Fruit fly (Drosophila melanogaster): ENCODE results near the gene Sdic3.
A peak's percentile ranks its signal among the peaks of the same experiment; 100 is the strongest.

Sdic3 gene

DNA sequence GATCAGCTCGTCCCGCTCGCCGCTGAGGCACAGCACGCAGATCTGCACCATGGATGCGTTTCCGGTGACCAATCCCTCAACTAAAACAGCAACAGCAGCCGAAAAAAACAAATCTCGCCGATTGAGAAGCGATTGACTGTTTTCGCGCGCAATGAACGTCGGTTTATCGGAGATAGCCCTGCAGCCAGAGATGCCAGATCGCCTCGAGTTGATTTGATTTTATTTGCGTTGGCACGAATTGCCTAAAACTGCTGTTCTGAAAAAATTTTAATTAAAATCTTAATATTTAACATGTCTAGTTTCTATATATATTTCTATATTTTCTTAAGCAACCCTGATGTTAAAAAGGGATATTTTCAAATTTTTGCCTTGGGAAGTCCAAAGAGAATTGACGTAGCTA lies 31.4 kb downstream of the Sdic3 start (continued):
- TF ChIP-seq CG13624 (GFP tag; optimal IDR thresholded peaks at IDR 0.05): no peak
- no peak for TF ChIP-seq CG1529 (GFP tag; optimal IDR thresholded peaks at IDR 0.05)
- peak; percentile 0 for TF ChIP-seq CG2120 (GFP tag; optimal IDR thresholded peaks at IDR 0.05)
- no peak for TF ChIP-seq Bteb2 (GFP tag; optimal IDR thresholded peaks at IDR 0.05)
- TF ChIP-seq Rfx (GFP tag; IDR thresholded peaks at IDR 0.05): 0 out of 2 replicates have a peak, but pooled peaks have one; percentile 12
- TF ChIP-seq CG8281 (tag; optimal IDR thresholded peaks at IDR 0.05): no peak
- TF ChIP-seq CG2199 (GFP tag; IDR thresholded peaks at IDR 0.05): no peak
- no peak for TF ChIP-seq CG34422 (GFP tag; IDR thresholded peaks at IDR 0.05)
- TF ChIP-seq sens (GFP tag): peak; percentile 19
- no peak for TF ChIP-seq CG8765 (GFP tag; IDR thresholded peaks at IDR 0.05)
- TF ChIP-seq CG30403 (GFP tag; optimal IDR thresholded peaks at IDR 0.05): no peak
- TF ChIP-seq TFAM (GFP tag; optimal IDR thresholded peaks at IDR 0.05): no peak
- no peak for TF ChIP-seq ase (GFP tag; IDR thresholded peaks at IDR 0.05)
- no peak for TF ChIP-seq CTCF (GFP tag; optimal IDR thresholded peaks at IDR 0.05)
- no peak for TF ChIP-seq grn (GFP tag; optimal IDR thresholded peaks at IDR 0.05)
- peak; percentile 28 for TF ChIP-seq CG10267 (tag; optimal IDR thresholded peaks at IDR 0.05)
- no peak for TF ChIP-seq Lpt (GFP tag; optimal IDR thresholded peaks at IDR 0.05)
- TF ChIP-seq NC2β (GFP tag; optimal IDR thresholded peaks at IDR 0.05): no peak
- peak; percentile 7 for TF ChIP-seq CG11504 (tag; optimal IDR thresholded peaks at IDR 0.05)
- no peak for TF ChIP-seq Mes4 (GFP tag; optimal IDR thresholded peaks at IDR 0.05)
- no peak for TF ChIP-seq cg (GFP tag; optimal IDR thresholded peaks at IDR 0.05)
- no peak for TF ChIP-seq HLH54F (GFP tag; optimal IDR thresholded peaks at IDR 0.05)
- TF ChIP-seq Med (GFP tag): peak; percentile 67
- TF ChIP-seq CG30020 (tag; optimal IDR thresholded peaks at IDR 0.05): peak; percentile 48
- peak; percentile 41; the same call in 1 of the 2 replicates for TF ChIP-seq slbo (GFP tag; IDR thresholded peaks at IDR 0.05)
- TF ChIP-seq CG7987 (GFP tag; optimal IDR thresholded peaks at IDR 0.05): no peak
- TF ChIP-seq BEAF-32 (GFP tag; optimal IDR thresholded peaks at IDR 0.05): peak; percentile 44
- no peak for TF ChIP-seq vvl (GFP tag; IDR thresholded peaks at IDR 0.05)
- no peak for TF ChIP-seq CG3838 (GFP tag; optimal IDR thresholded peaks at IDR 0.05)
- peak; percentile 32 for TF ChIP-seq stwl (tag; optimal IDR thresholded peaks at IDR 0.05)
- no peak for TF ChIP-seq sim (GFP tag; IDR thresholded peaks at IDR 0.05)
- TF ChIP-seq CG10321 (GFP tag; IDR thresholded peaks at IDR 0.05): no peak
- TF ChIP-seq row (GFP tag; IDR thresholded peaks at IDR 0.05): peak; percentile 53
- TF ChIP-seq pum (GFP tag; optimal IDR thresholded peaks at IDR 0.05): no peak
- no peak for TF ChIP-seq C15 (GFP tag; IDR thresholded peaks at IDR 0.05)
- peak; percentile 5 for TF ChIP-seq zfh2 (GFP tag; optimal IDR thresholded peaks at IDR 0.05)
- no peak for TF ChIP-seq CkIIα-i1 (GFP tag; IDR thresholded peaks at IDR 0.05)
- no peak for TF ChIP-seq tin (GFP tag; optimal IDR thresholded peaks at IDR 0.05)
- no peak for TF ChIP-seq prd (optimal IDR thresholded peaks at IDR 0.05)
- no peak for TF ChIP-seq prd (GFP tag; IDR thresholded peaks at IDR 0.05)

DNA sequence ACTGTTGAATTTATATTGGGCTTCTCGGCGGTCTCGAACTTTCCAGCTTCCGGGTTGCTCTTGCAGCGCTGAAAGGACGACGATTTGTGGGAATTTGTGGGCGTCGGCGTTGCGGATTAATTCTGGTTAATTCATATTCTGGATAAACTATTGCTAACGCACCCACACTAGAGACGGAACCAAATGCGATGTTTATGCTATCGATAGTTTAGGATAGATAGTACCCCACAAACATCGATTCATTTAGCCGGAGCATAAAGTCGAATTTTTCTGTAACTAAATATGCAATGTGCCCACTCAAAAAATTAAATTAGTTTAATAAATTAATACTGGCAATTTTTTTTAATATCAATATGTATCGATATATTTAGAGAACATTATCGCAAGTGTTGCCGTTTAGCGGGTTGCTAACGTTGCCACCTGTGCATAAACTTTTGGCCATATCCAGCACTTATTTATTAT lies 34.3 kb downstream of the Sdic3 start, which contains the start of gene Rab35:
Gene Rab35, minus strand, starts transcription at position 194 of the 462 bp plus-strand sequence.
- peak; percentile 92 for TF ChIP-seq HLH4C (GFP tag; IDR thresholded peaks at IDR 0.05; ENCODE audit: partially characterized antibody)
- TF ChIP-seq CG1602 (GFP tag; optimal IDR thresholded peaks at IDR 0.05): no peak
- TF ChIP-seq Doc2 (GFP tag; IDR thresholded peaks at IDR 0.05): no peak
- TF ChIP-seq pros (GFP tag; optimal IDR thresholded peaks at IDR 0.05): no peak
- TF ChIP-seq Camta (GFP tag; optimal IDR thresholded peaks at IDR 0.05): no peak
- TF ChIP-seq Abd-B (GFP tag; optimal IDR thresholded peaks at IDR 0.05): peak; percentile 3
- TF ChIP-seq CG11247 (GFP tag; IDR thresholded peaks at IDR 0.05): no peak
- no peak for TF ChIP-seq Oaz (GFP tag; IDR thresholded peaks at IDR 0.05)
- peak; percentile 94 for TF ChIP-seq vnd (GFP tag; IDR thresholded peaks at IDR 0.05; ENCODE audit: partially characterized antibody)
- no peak for TF ChIP-seq slou (GFP tag; optimal IDR thresholded peaks at IDR 0.05)
- TF ChIP-seq fd3F (GFP tag; optimal IDR thresholded peaks at IDR 0.05): no peak
- TF ChIP-seq fu2 (GFP tag; optimal IDR thresholded peaks at IDR 0.05): no peak
- no peak for TF ChIP-seq CG11456 (GFP tag; IDR thresholded peaks at IDR 0.05)
- TF ChIP-seq CG7745 (tag; optimal IDR thresholded peaks at IDR 0.05): no peak
- TF ChIP-seq tup (GFP tag; optimal IDR thresholded peaks at IDR 0.05): no peak
- no peak for TF ChIP-seq pum (GFP tag; optimal IDR thresholded peaks at IDR 0.05)
- TF ChIP-seq gcm (GFP tag; optimal IDR thresholded peaks at IDR 0.05): no peak
